Worm (Caenorhabditis elegans) whole organism, L4 larva: ENCODE results near the gene hlh-10.

Experiments
- F10B5.3 ChIP-seq: sonication (generic microtip); optimal IDR thresholded peaks from 2 replicates; lab custom pipeline; 2016; ENCODE audit warnings: mild to moderate bottlenecking, missing genetic modification characterization, missing compliant biosample characterization
- F44E2.7 ChIP-seq: fragments of 200-800 bp; sonication (Bioruptor generic); IDR thresholded peaks from 2 replicates; pipeline ENCODE4 v2.1.2; 2022; ENCODE audit warnings: missing genetic modification characterization, missing compliant biosample characterization
- R02D3.7 ChIP-seq: fragments of 150-350 bp; sonication (generic microtip); optimal IDR thresholded peaks from 3 replicates; lab custom pipeline; 2014; ENCODE audit warnings: missing biosample characterization, missing genetic modification characterization
- T26A8.4 ChIP-seq: fragments of 200-800 bp; sonication (Bioruptor generic); IDR thresholded peaks from 2 replicates; pipeline ENCODE4 v1.3.6; 2022; ENCODE audit warnings: missing genetic modification characterization, missing compliant biosample characterization
- Y105C5A.15 ChIP-seq: fragments of 200-800 bp; sonication (Bioruptor generic); IDR thresholded peaks from 2 replicates; pipeline ENCODE4 v1.3.6; 2022; ENCODE audit warnings: missing genetic modification characterization, missing compliant biosample characterization
- Y5F2A.4 ChIP-seq: fragments of 200-800 bp; sonication (Bioruptor generic); optimal IDR thresholded peaks from 2 replicates; lab custom pipeline; 2018; ENCODE audit warnings: mild to moderate bottlenecking, missing genetic modification characterization, missing compliant biosample characterization
- Y75B8A.6 ChIP-seq: fragments of 200-800 bp; sonication (Bioruptor generic); IDR thresholded peaks from 2 replicates; pipeline ENCODE4 v1.3.6; 2022; ENCODE audit warnings: missing genetic modification reagents, missing genetic modification characterization, missing compliant biosample characterization
- ama-1 ChIP-seq: fragments of 150-350 bp; optimal IDR thresholded peaks from 2 replicates; lab custom pipeline; 2014; ENCODE audit warnings: inconsistent platforms, mixed read lengths
- ceh-28 ChIP-seq: fragments of 150-350 bp; optimal IDR thresholded peaks from 2 replicates; lab custom pipeline; 2014; ENCODE audit warnings: missing biosample characterization, missing genetic modification reagents, missing genetic modification characterization
- ceh-62 ChIP-seq: sonication (generic microtip); optimal IDR thresholded peaks from 2 replicates; lab custom pipeline; 2017; ENCODE audit warnings: missing biosample characterization, missing genetic modification characterization
- ces-1 ChIP-seq: fragments of 150-350 bp; sonication (generic microtip); optimal IDR thresholded peaks from 4 replicates; lab custom pipeline; 2014; ENCODE audit warnings: missing biosample characterization, missing genetic modification reagents, missing genetic modification characterization
- ctbp-1 ChIP-seq: fragments of 200-800 bp; sonication (Bioruptor generic); IDR thresholded peaks from 2 replicates; pipeline ENCODE4 v1.3.6; 2022; ENCODE audit warnings: missing genetic modification reagents, missing genetic modification characterization, missing compliant biosample characterization
- daf-19 ChIP-seq: fragments of 200-800 bp; sonication (Bioruptor generic); conservative IDR thresholded peaks from 2 replicates; pipeline ENCODE4 v1.3.6; 2022; ENCODE audit warnings: missing genetic modification characterization, missing compliant biosample characterization
- dmd-6 ChIP-seq: fragments of 200-800 bp; sonication (Bioruptor generic); IDR thresholded peaks from 2 replicates; pipeline ENCODE4 v1.3.6; 2022; ENCODE audit warnings: missing genetic modification reagents, missing genetic modification characterization, missing compliant biosample characterization
- dmd-8 ChIP-seq: fragments of 200-800 bp; sonication (Bioruptor generic); IDR thresholded peaks from 2 replicates; pipeline ENCODE4 v1.3.6; 2022; ENCODE audit warnings: missing genetic modification characterization, missing compliant biosample characterization
- dmd-9 ChIP-seq: fragments of 200-800 bp; sonication (Bioruptor generic); IDR thresholded peaks from 2 replicates; pipeline ENCODE4 v1.3.6; 2022; ENCODE audit warnings: missing genetic modification reagents, missing genetic modification characterization, missing compliant biosample characterization
- dpl-1 ChIP-seq: fragments of 150-350 bp; optimal IDR thresholded peaks from 2 replicates; lab custom pipeline; 2014; ENCODE audit warnings: missing biosample characterization, missing genetic modification reagents, missing genetic modification characterization
- hif-1 ChIP-seq, 2 experiments: sonication (generic microtip); optimal IDR thresholded peaks; 2 replicates each; lab custom pipeline; 2016 to 2017; ENCODE audit warnings: missing compliant biosample characterization in 2 of 2, missing genetic modification characterization in 2 of 2, missing genetic modification reagents in 2 of 2, missing genotype in 2 of 2, mild to moderate bottlenecking in 1 of 2
- hmg-1.1 ChIP-seq: fragments of 200-800 bp; sonication (Bioruptor generic); IDR thresholded peaks from 2 replicates; pipeline ENCODE4 v1.3.6; 2022; ENCODE audit warnings: missing genetic modification reagents, missing genetic modification characterization, missing compliant biosample characterization
- lin-15B ChIP-seq: fragments of 150-350 bp; sonication (generic microtip); optimal IDR thresholded peaks from 3 replicates; lab custom pipeline; 2014; ENCODE audit warnings: missing biosample characterization, missing genetic modification characterization
- lin-29 ChIP-seq: fragments of 200-800 bp; sonication (Bioruptor generic); IDR thresholded peaks from 2 replicates; pipeline ENCODE4 v1.3.6; 2022; ENCODE audit warnings: missing genetic modification reagents, missing genetic modification characterization, missing compliant biosample characterization
- lin-38 ChIP-seq: fragments of 200-800 bp; sonication (Bioruptor generic); IDR thresholded peaks from 2 replicates; pipeline ENCODE4 v1.3.6; 2022; ENCODE audit warnings: missing genetic modification reagents, missing genetic modification characterization, missing compliant biosample characterization
- lin-39 ChIP-seq: fragments of 150-350 bp; optimal IDR thresholded peaks from 2 replicates; lab custom pipeline; 2014; ENCODE audit warnings: missing biosample characterization, missing genetic modification reagents, missing genetic modification characterization
- lsy-2 ChIP-seq, 2 experiments: fragments of 150-350 bp in 1 of 2; sonication (generic microtip) in 1 of 2; optimal IDR thresholded peaks; 2 replicates each; lab custom pipeline; 2014 to 2017; ENCODE audit warnings: missing biosample characterization in 2 of 2, missing genetic modification characterization in 2 of 2
- mes-2 ChIP-seq: sonication (generic microtip); optimal IDR thresholded peaks from 2 replicates; lab custom pipeline; 2016; ENCODE audit warnings: missing genotype, mild to moderate bottlenecking, missing genetic modification characterization, missing compliant biosample characterization; ENCODE audit not compliant: poor library complexity, severe bottlenecking
- mxl-3 ChIP-seq: fragments of 200-800 bp; sonication (Bioruptor generic); optimal IDR thresholded peaks from 2 replicates; lab custom pipeline; 2018; ENCODE audit warnings: mild to moderate bottlenecking, missing genetic modification characterization, missing compliant biosample characterization
- nhr-10 ChIP-seq: fragments of 150-350 bp; optimal IDR thresholded peaks from 2 replicates; lab custom pipeline; 2014; ENCODE audit warnings: missing biosample characterization, missing genetic modification characterization
- nhr-11 ChIP-seq: fragments of 150-350 bp; optimal IDR thresholded peaks from 2 replicates; lab custom pipeline; 2014; ENCODE audit warnings: missing biosample characterization, missing genetic modification characterization
- nhr-237 ChIP-seq: sonication (generic microtip); optimal IDR thresholded peaks from 2 replicates; lab custom pipeline; 2017; ENCODE audit warnings: missing biosample characterization, missing genetic modification characterization
- nhr-41 ChIP-seq: fragments of 200-800 bp; sonication (Bioruptor generic); IDR thresholded peaks from 2 replicates; pipeline ENCODE4 v1.3.6; 2022; ENCODE audit warnings: missing genetic modification reagents, missing genetic modification characterization, missing compliant biosample characterization
- pha-4 ChIP-seq, 2 experiments: fragments of 150-350 bp in 1 of 2; fragments of 200-800 bp in 1 of 2; sonication (Bioruptor generic) in 1 of 2; IDR thresholded peaks in 1 of 2; optimal IDR thresholded peaks in 1 of 2; 2 replicates each; pipeline versions ENCODE4 v1.3.6 to Lab custom; 2014 to 2022; ENCODE audit warnings: missing genetic modification characterization in 2 of 2, missing genetic modification reagents in 2 of 2, missing biosample characterization in 1 of 2, missing compliant biosample characterization in 1 of 2
- php-3 ChIP-seq: fragments of 200-800 bp; sonication (Bioruptor generic); IDR thresholded peaks from 2 replicates; pipeline ENCODE4 v1.3.6; 2022; ENCODE audit warnings: missing genetic modification reagents, missing genetic modification characterization, missing compliant biosample characterization
- saeg-2 ChIP-seq: fragments of 200-800 bp; sonication (Bioruptor generic); IDR thresholded peaks from 2 replicates; pipeline ENCODE4 v1.3.6; 2022; ENCODE audit warnings: missing genetic modification reagents, missing genetic modification characterization, missing compliant biosample characterization
- sdz-12 ChIP-seq: fragments of 200-800 bp; sonication (Bioruptor generic); optimal IDR thresholded peaks from 2 replicates; lab custom pipeline; 2018; ENCODE audit warnings: mild to moderate bottlenecking, missing genetic modification characterization, missing compliant biosample characterization
- set-16 ChIP-seq: fragments of 200-800 bp; sonication (Bioruptor generic); IDR thresholded peaks from 2 replicates; pipeline ENCODE4 v1.3.6; 2022; ENCODE audit warnings: missing genetic modification reagents, missing genetic modification characterization, missing compliant biosample characterization
- spr-1 ChIP-seq: sonication (generic microtip); optimal IDR thresholded peaks from 2 replicates; lab custom pipeline; 2016; ENCODE audit warnings: mild to moderate bottlenecking, missing genetic modification characterization, missing compliant biosample characterization
- unc-130 ChIP-seq: sonication (generic microtip); optimal IDR thresholded peaks from 2 replicates; lab custom pipeline; 2016; ENCODE audit warnings: missing genetic modification reagents, missing genetic modification characterization, missing compliant biosample characterization
- zag-1 ChIP-seq: fragments of 150-350 bp; optimal IDR thresholded peaks from 2 replicates; lab custom pipeline; 2014; ENCODE audit warnings: missing biosample characterization, missing genetic modification characterization
- zip-2 ChIP-seq: fragments of 150-350 bp; optimal IDR thresholded peaks from 2 replicates; lab custom pipeline; 2014; ENCODE audit warnings: missing biosample characterization, missing genetic modification characterization
- ztf-11 ChIP-seq: fragments of 150-350 bp; optimal IDR thresholded peaks from 2 replicates; lab custom pipeline; 2014; ENCODE audit warnings: missing biosample characterization, missing genetic modification characterization

Gene hlh-10

ce11 chrV:9243171-9243996, 38.6 kb downstream of the hlh-10 start, which contains the start of gene glo-4 (continued):
- TF ChIP-seq lin-39 (tag; lab: Kevin White, UChicago) (no peak), lin-29 (no peak), nhr-11 (tag; lab: Kevin White, UChicago) (peak; percentile 40), F10B5.3 (tag; lab: Kevin White, UChicago) (no peak), Y5F2A.4 (GFP tag; lab: Kevin White, UChicago) (no peak), daf-19 (GFP tag; lab: Robert Waterston, UW) (no peak), pha-4 (GFP tag; IDR thresholded peaks at IDR 0.05; lab: Robert Waterston, UW) (no peak), pha-4 (tag; optimal IDR thresholded peaks at IDR 0.05; lab: Kevin White, UChicago) (no peak), ctbp-1 (GFP tag; lab: Robert Waterston, UW) (0 out of 2 replicates have a peak, but pooled peaks have one; percentile 50), ceh-62 (tag; lab: Kevin White, UChicago) (no peak), lsy-2 (tag; optimal IDR thresholded peaks at IDR 0.05; lab: Kevin White, UChicago) (peak; percentile 51 to 87), php-3 (GFP tag; lab: Robert Waterston, UW) (no peak), lin-15B (no peak), Y75B8A.6 (GFP tag; lab: Robert Waterston, UW) (no peak), nhr-10 (tag; lab: Kevin White, UChicago) (no peak), saeg-2 (GFP tag; lab: Robert Waterston, UW) (no peak), mes-2 (peak; percentile 81), dmd-9 (GFP tag; lab: Robert Waterston, UW) (no peak), ama-1 (lab: Kevin White, UChicago) (no peak), dmd-8 (GFP tag; lab: Robert Waterston, UW) (no peak), sdz-12 (GFP tag; lab: Kevin White, UChicago) (no peak), zip-2 (no peak), hif-1 (tag; optimal IDR thresholded peaks at IDR 0.05; lab: Kevin White, UChicago) (no peak), nhr-41 (GFP tag; lab: Robert Waterston, UW) (no peak), hmg-1.1 (GFP tag; lab: Robert Waterston, UW) (peak; percentile 45; the same call in 1 of the 2 replicates), zag-1 (tag; lab: Kevin White, UChicago) (no peak), nhr-237 (tag; lab: Kevin White, UChicago) (no peak), R02D3.7 (tag; lab: Kevin White, UChicago) (no peak), spr-1 (tag; lab: Kevin White, UChicago) (no peak), mxl-3 (GFP tag; lab: Kevin White, UChicago) (no peak), Y105C5A.15 (GFP tag; lab: Robert Waterston, UW) (no peak), ceh-28 (tag; lab: Kevin White, UChicago) (no peak)

ce11 chrV:9232296-9232695, 49.7 kb downstream of the hlh-10 start, which contains the start of gene F07C3.3:
Gene F07C3.3 (minus strand): TSS chrV:9232396.
- TF ChIP-seq unc-130 (GFP tag; lab: Kevin White, UChicago) (no peak), nhr-41 (GFP tag; lab: Robert Waterston, UW) (no peak), dpl-1 (no peak), dmd-6 (GFP tag; lab: Robert Waterston, UW) (no peak), ztf-11 (no peak), F44E2.7 (GFP tag; lab: Robert Waterston, UW) (no peak), T26A8.4 (GFP tag; lab: Robert Waterston, UW) (no peak), set-16 (GFP tag; lab: Robert Waterston, UW) (no peak), ces-1 (GFP tag; lab: Kevin White, UChicago) (no peak), Y5F2A.4 (GFP tag; lab: Kevin White, UChicago) (no peak), lin-38 (GFP tag; lab: Robert Waterston, UW) (no peak)
